Worm (Caenorhabditis elegans) whole organism, L1 larva: ENCODE data around the gene slc-36.5.

Source experiments
- C16A3.4 ChIP-seq: fragments of 150-350 bp; optimal IDR thresholded peaks from 2 replicates; lab custom pipeline; 2014; ENCODE audit warnings: missing biosample characterization, missing genetic modification characterization
- F16B12.6 ChIP-seq: fragments of 150-350 bp; optimal IDR thresholded peaks from 2 replicates; lab custom pipeline; 2014; ENCODE audit warnings: missing biosample characterization, missing genetic modification characterization
- aly-2 ChIP-seq: fragments of 150-350 bp; optimal IDR thresholded peaks from 2 replicates; lab custom pipeline; 2014; ENCODE audit warnings: missing biosample characterization, missing genetic modification characterization
- blmp-1 ChIP-seq: fragments of 150-350 bp; optimal IDR thresholded peaks from 2 replicates; lab custom pipeline; 2014; ENCODE audit warnings: missing biosample characterization, missing genetic modification characterization
- ceh-63 ChIP-seq: fragments of 200-800 bp; sonication (Bioruptor generic); optimal IDR thresholded peaks from 2 replicates; lab custom pipeline; 2018; ENCODE audit warnings: mild to moderate bottlenecking, missing genetic modification characterization, missing compliant biosample characterization
- ceh-82 ChIP-seq, 3 experiments: fragments of 150-350 bp in 1 of 3; sonication (generic microtip) in 2 of 3; optimal IDR thresholded peaks; 2 replicates each; lab custom pipeline; 2014 to 2017; ENCODE audit warnings: missing biosample characterization in 3 of 3, missing genetic modification characterization in 3 of 3
- ceh-90 ChIP-seq: sonication (generic microtip); optimal IDR thresholded peaks from 2 replicates; lab custom pipeline; 2016; ENCODE audit warnings: missing genetic modification characterization, missing compliant biosample characterization
- ces-1 ChIP-seq: fragments of 150-350 bp; optimal IDR thresholded peaks from 2 replicates; lab custom pipeline; 2014; ENCODE audit warnings: missing biosample characterization, missing genetic modification reagents, missing genetic modification characterization
- dsc-1 ChIP-seq: sonication (generic microtip); optimal IDR thresholded peaks from 2 replicates; lab custom pipeline; 2016; ENCODE audit warnings: mild to moderate bottlenecking, missing genetic modification characterization, missing compliant biosample characterization
- efl-3 ChIP-seq: fragments of 200-800 bp; sonication (Bioruptor generic); optimal IDR thresholded peaks from 2 replicates; lab custom pipeline; 2018; ENCODE audit warnings: mild to moderate bottlenecking, missing genetic modification characterization, missing compliant biosample characterization
- fkh-4 ChIP-seq: sonication (generic microtip); optimal IDR thresholded peaks from 2 replicates; lab custom pipeline; 2016; ENCODE audit warnings: missing compliant biosample characterization, missing genetic modification characterization, borderline replicate concordance
- fkh-8 ChIP-seq: sonication (generic microtip); optimal IDR thresholded peaks from 2 replicates; lab custom pipeline; 2016; ENCODE audit warnings: mild to moderate bottlenecking, missing genetic modification characterization, missing compliant biosample characterization
- hlh-4 ChIP-seq: sonication (generic microtip); optimal IDR thresholded peaks from 2 replicates; lab custom pipeline; 2016; ENCODE audit warnings: mild to moderate bottlenecking, missing genetic modification characterization, missing compliant biosample characterization
- jun-1 ChIP-seq: fragments of 150-350 bp; optimal IDR thresholded peaks from 2 replicates; lab custom pipeline; 2014; ENCODE audit warnings: missing biosample characterization, missing genetic modification reagents, missing genetic modification characterization
- lin-13 ChIP-seq: fragments of 150-350 bp; optimal IDR thresholded peaks from 2 replicates; lab custom pipeline; 2014; ENCODE audit warnings: missing biosample characterization, missing genetic modification reagents, missing genetic modification characterization
- lin-14 ChIP-seq: fragments of 200-800 bp; sonication (Bioruptor generic); optimal IDR thresholded peaks from 2 replicates; lab custom pipeline; 2018; ENCODE audit warnings: mild to moderate bottlenecking, missing genetic modification characterization, moderate library complexity, missing compliant biosample characterization
- lin-15B ChIP-seq: fragments of 150-350 bp; sonication (generic microtip); optimal IDR thresholded peaks from 3 replicates; lab custom pipeline; 2014; ENCODE audit warnings: missing biosample characterization, missing genetic modification characterization
- lin-35 ChIP-seq, 2 experiments: fragments of 150-350 bp; optimal IDR thresholded peaks; 2 replicates each; lab custom pipeline; 2014; ENCODE audit warnings: missing biosample characterization in 2 of 2, missing genetic modification characterization in 2 of 2, missing genetic modification reagents in 2 of 2
- lin-39 ChIP-seq: fragments of 150-350 bp; optimal IDR thresholded peaks from 2 replicates; lab custom pipeline; 2014; ENCODE audit warnings: missing biosample characterization, missing genetic modification reagents, missing genetic modification characterization
- lsy-2 ChIP-seq, 2 experiments: fragments of 150-350 bp; optimal IDR thresholded peaks; 2 replicates each; lab custom pipeline; 2014; ENCODE audit warnings: missing biosample characterization in 2 of 2, missing genetic modification characterization in 2 of 2
- mab-9 ChIP-seq: fragments of 200-800 bp; sonication (Bioruptor generic); IDR thresholded peaks from 2 replicates; pipeline ENCODE4 v1.3.6; 2022; ENCODE audit warnings: missing genetic modification reagents, missing genetic modification characterization, missing compliant biosample characterization
- mef-2 ChIP-seq: fragments of 150-350 bp; optimal IDR thresholded peaks from 2 replicates; lab custom pipeline; 2014; ENCODE audit warnings: missing biosample characterization, missing genetic modification characterization
- nhr-12 ChIP-seq: sonication (generic microtip); optimal IDR thresholded peaks from 2 replicates; lab custom pipeline; 2017; ENCODE audit warnings: missing biosample characterization, missing genetic modification characterization
- nhr-237 ChIP-seq: fragments of 150-350 bp; optimal IDR thresholded peaks from 2 replicates; lab custom pipeline; 2014; ENCODE audit warnings: missing biosample characterization, missing genetic modification characterization
- nhr-47 ChIP-seq: sonication (generic microtip); optimal IDR thresholded peaks from 2 replicates; lab custom pipeline; 2016; ENCODE audit warnings: mild to moderate bottlenecking, missing genetic modification characterization, moderate library complexity, missing compliant biosample characterization
- nhr-71 ChIP-seq: sonication (generic microtip); optimal IDR thresholded peaks from 2 replicates; lab custom pipeline; 2016; ENCODE audit warnings: mild to moderate bottlenecking, missing genetic modification characterization, moderate library complexity, missing compliant biosample characterization
- nhr-76 ChIP-seq: sonication (generic microtip); optimal IDR thresholded peaks from 2 replicates; lab custom pipeline; 2017; ENCODE audit warnings: missing biosample characterization, missing genetic modification characterization
- nhr-77 ChIP-seq: fragments of 150-350 bp; optimal IDR thresholded peaks from 2 replicates; lab custom pipeline; 2014; ENCODE audit warnings: missing biosample characterization, missing genetic modification characterization
- nhr-84 ChIP-seq: sonication (generic microtip); optimal IDR thresholded peaks from 2 replicates; lab custom pipeline; 2017; ENCODE audit warnings: missing biosample characterization, missing genetic modification characterization
- nhr-85 ChIP-seq: sonication (generic microtip); peaks from one replicate; lab custom pipeline; 2016; ENCODE audit warnings: missing genetic modification characterization, inconsistent platforms, missing compliant biosample characterization
- nhr-90 ChIP-seq: sonication (generic microtip); optimal IDR thresholded peaks from 2 replicates; lab custom pipeline; 2016; ENCODE audit warnings: mild to moderate bottlenecking, missing genetic modification characterization, missing compliant biosample characterization; ENCODE audit not compliant: poor library complexity
- pag-3 ChIP-seq: sonication (generic microtip); optimal IDR thresholded peaks from 2 replicates; lab custom pipeline; 2017; ENCODE audit warnings: missing genetic modification characterization, mild to moderate bottlenecking, missing compliant biosample characterization, antibody characterized with exemption, borderline replicate concordance; ENCODE audit not compliant: insufficient read depth
- rnt-1 ChIP-seq: sonication (generic microtip); optimal IDR thresholded peaks from 2 replicates; lab custom pipeline; 2016; ENCODE audit warnings: mild to moderate bottlenecking, missing genetic modification characterization, moderate library complexity, missing compliant biosample characterization
- skn-1 ChIP-seq: fragments of 150-350 bp; optimal IDR thresholded peaks from 2 replicates; lab custom pipeline; 2014; ENCODE audit warnings: missing biosample characterization, missing genetic modification characterization
- snpc-4 ChIP-seq: fragments of 150-350 bp; optimal IDR thresholded peaks from 2 replicates; lab custom pipeline; 2014; ENCODE audit warnings: missing biosample characterization, missing genetic modification characterization
- snu-23 ChIP-seq: sonication (generic microtip); optimal IDR thresholded peaks from 2 replicates; lab custom pipeline; 2016; ENCODE audit warnings: missing genetic modification characterization, missing compliant biosample characterization
- sox-4 ChIP-seq: sonication (generic microtip); optimal IDR thresholded peaks from 2 replicates; lab custom pipeline; 2016; ENCODE audit warnings: missing genetic modification characterization, missing compliant biosample characterization
- sptf-1 ChIP-seq: fragments of 150-350 bp; optimal IDR thresholded peaks from 2 replicates; lab custom pipeline; 2014; ENCODE audit warnings: missing biosample characterization, missing genetic modification characterization
- sup-37 ChIP-seq: fragments of 200-800 bp; sonication (Bioruptor generic); optimal IDR thresholded peaks from 2 replicates; lab custom pipeline; 2018; ENCODE audit warnings: mild to moderate bottlenecking, missing genetic modification characterization, missing compliant biosample characterization
- swsn-7 ChIP-seq: sonication (generic microtip); optimal IDR thresholded peaks from 2 replicates; lab custom pipeline; 2016; ENCODE audit warnings: missing genetic modification characterization, missing compliant biosample characterization
- tbx-2 ChIP-seq: sonication (generic microtip); optimal IDR thresholded peaks from 2 replicates; lab custom pipeline; 2016; ENCODE audit warnings: missing genetic modification characterization, missing compliant biosample characterization
- unc-130 ChIP-seq: fragments of 150-350 bp; optimal IDR thresholded peaks from 2 replicates; lab custom pipeline; 2017; ENCODE audit warnings: missing biosample characterization, missing genetic modification characterization, inconsistent platforms
- unc-30 ChIP-seq: sonication (generic microtip); optimal IDR thresholded peaks from 2 replicates; lab custom pipeline; 2017; ENCODE audit warnings: missing biosample characterization, missing genetic modification characterization
- unc-62 ChIP-seq: fragments of 150-350 bp; optimal IDR thresholded peaks from 2 replicates; lab custom pipeline; 2014; ENCODE audit warnings: missing biosample characterization, missing genetic modification reagents, missing genetic modification characterization
- unc-86 ChIP-seq: sonication (generic microtip); optimal IDR thresholded peaks from 2 replicates; lab custom pipeline; 2016; ENCODE audit warnings: missing genetic modification characterization, missing compliant biosample characterization
- zip-4 ChIP-seq: fragments of 200-800 bp; sonication (Bioruptor generic); optimal IDR thresholded peaks from 2 replicates; lab custom pipeline; 2018; ENCODE audit warnings: mild to moderate bottlenecking, missing genetic modification characterization, moderate library complexity, missing compliant biosample characterization
- ztf-11 ChIP-seq, 2 experiments: sonication (generic microtip); optimal IDR thresholded peaks; 2 replicates each; lab custom pipeline; 2016 to 2017; ENCODE audit warnings: missing genetic modification characterization in 2 of 2, missing biosample characterization in 1 of 2, missing compliant biosample characterization in 1 of 2

slc-36.5 gene

ce11 chrII:6829108-6829507, 47.7 kb downstream of the slc-36.5 start (continued):
- TF ChIP-seq lsy-2 (tag; optimal IDR thresholded peaks at IDR 0.05; lab: Kevin White, UChicago), result peak; percentile 32 to 87
- peak; percentile 25 for TF ChIP-seq C16A3.4 (tag; lab: Kevin White, UChicago)
- TF ChIP-seq dsc-1, result no peak
- TF ChIP-seq mab-9, result no peak
- TF ChIP-seq snpc-4, result peak; percentile 10
- no peak for TF ChIP-seq sup-37 (GFP tag; lab: Kevin White, UChicago)
- no peak for TF ChIP-seq lin-15B (tag; lab: Kevin White, UChicago)
- TF ChIP-seq nhr-84 (tag; lab: Kevin White, UChicago), result no peak
- TF ChIP-seq hlh-4, result no peak
- TF ChIP-seq F16B12.6 (tag; lab: Kevin White, UChicago), result no peak
- TF ChIP-seq unc-30 (tag; lab: Kevin White, UChicago), result no peak
- no peak for TF ChIP-seq sox-4 (tag; lab: Kevin White, UChicago)
- peak; percentile 16 for TF ChIP-seq rnt-1 (tag; lab: Kevin White, UChicago)

ce11 chrII:6828073-6828900, 48.6 kb downstream of the slc-36.5 start:
- no peak for TF ChIP-seq lsy-2 (tag; optimal IDR thresholded peaks at IDR 0.05; lab: Kevin White, UChicago)
- no peak for TF ChIP-seq unc-130 (tag; lab: Kevin White, UChicago)
- TF ChIP-seq fkh-4 (tag; lab: Kevin White, UChicago), result no peak
- no peak for TF ChIP-seq snu-23 (GFP tag; lab: Kevin White, UChicago)
- no peak for TF ChIP-seq nhr-90 (tag; lab: Kevin White, UChicago)
- TF ChIP-seq lin-35 (GFP tag; optimal IDR thresholded peaks at IDR 0.05; lab: Kevin White, UChicago), result no peak
- no peak for TF ChIP-seq ces-1 (GFP tag; lab: Kevin White, UChicago)
- no peak for TF ChIP-seq nhr-71 (tag; lab: Kevin White, UChicago)
- TF ChIP-seq lin-15B (tag; lab: Kevin White, UChicago), result no peak
- TF ChIP-seq nhr-77 (tag; lab: Kevin White, UChicago), result no peak
- no peak for TF ChIP-seq skn-1
- TF ChIP-seq zip-4 (GFP tag; lab: Kevin White, UChicago), result no peak
- TF ChIP-seq pag-3 (tag; lab: Kevin White, UChicago), result no peak
- TF ChIP-seq unc-86, result peak; percentile 1
- TF ChIP-seq lin-14 (GFP tag; lab: Kevin White, UChicago), result peak; percentile 61
- TF ChIP-seq ceh-63 (GFP tag; lab: Kevin White, UChicago), result no peak
- TF ChIP-seq nhr-237 (tag; lab: Kevin White, UChicago), result no peak
- no peak for TF ChIP-seq jun-1 (tag; lab: Kevin White, UChicago)
- TF ChIP-seq unc-62, result no peak
- TF ChIP-seq blmp-1, result no peak
- no peak for TF ChIP-seq nhr-85
- TF ChIP-seq lin-13 (GFP tag; lab: Kevin White, UChicago), result no peak
- TF ChIP-seq mef-2 (tag; lab: Kevin White, UChicago), result no peak
- peak; percentile 19 for TF ChIP-seq tbx-2 (tag; lab: Kevin White, UChicago)
- no peak for TF ChIP-seq ceh-82 (tag; optimal IDR thresholded peaks at IDR 0.05; lab: Kevin White, UChicago)
- TF ChIP-seq ztf-11 (tag; optimal IDR thresholded peaks at IDR 0.05; lab: Kevin White, UChicago), result no peak
- TF ChIP-seq nhr-12 (tag; lab: Kevin White, UChicago), result no peak
- TF ChIP-seq lin-39 (tag; lab: Kevin White, UChicago), result no peak
- peak; percentile 58 for TF ChIP-seq fkh-8
- no peak for TF ChIP-seq swsn-7 (tag; lab: Kevin White, UChicago)
- no peak for TF ChIP-seq aly-2 (tag; lab: Kevin White, UChicago)
- TF ChIP-seq sptf-1 (tag; lab: Kevin White, UChicago), result no peak
- no peak for TF ChIP-seq efl-3 (GFP tag; lab: Kevin White, UChicago)
- no peak for TF ChIP-seq ceh-90
- TF ChIP-seq nhr-76 (tag; lab: Kevin White, UChicago), result no peak
- no peak for TF ChIP-seq nhr-47 (tag; lab: Kevin White, UChicago)
